Fruit fly (Drosophila melanogaster) whole organism, embryonic: ENCODE results near the gene CG34008.

Experiments
- Antp ChIP-seq: fragments of 200-800 bp; sonication (Bioruptor generic); optimal IDR thresholded peaks from 3 replicates; lab custom pipeline; 2016; ENCODE audit warnings: missing biosample characterization, missing genetic modification characterization
- B-H2 ChIP-seq: fragments of 200-800 bp; sonication (Bioruptor generic); optimal IDR thresholded peaks from 2 replicates; lab custom pipeline; 2018; ENCODE audit warnings: missing biosample characterization, mild to moderate bottlenecking, missing genetic modification characterization
- CG10654 ChIP-seq: fragments of 200-800 bp; sonication (Bioruptor generic); optimal IDR thresholded peaks from 2 replicates; lab custom pipeline; 2016; ENCODE audit warnings: missing biosample characterization, missing genetic modification characterization
- CG12071 ChIP-seq: fragments of 200-800 bp; sonication (Bioruptor generic); optimal IDR thresholded peaks from 3 replicates; lab custom pipeline; 2018; ENCODE audit warnings: missing biosample characterization, mild to moderate bottlenecking, missing genetic modification characterization
- CG12299 ChIP-seq: fragments of 200-800 bp; sonication (Bioruptor generic); optimal IDR thresholded peaks from 2 replicates; lab custom pipeline; 2018; ENCODE audit warnings: missing biosample characterization, mild to moderate bottlenecking, missing genetic modification characterization
- CG12769 ChIP-seq: fragments of 200-800 bp; sonication (Bioruptor generic); optimal IDR thresholded peaks from 2 replicates; lab custom pipeline; 2019; ENCODE audit warnings: missing biosample characterization, mild to moderate bottlenecking, missing genetic modification characterization, moderate library complexity
- CG14860 ChIP-seq: fragments of 200-800 bp; sonication (Bioruptor generic); IDR thresholded peaks from 3 replicates; pipeline ENCODE4 v1.3.6; 2022; ENCODE audit warnings: missing biosample characterization, missing genetic modification characterization; ENCODE audit not compliant: partially characterized antibody
- CG15269 ChIP-seq: fragments of 200-800 bp; sonication (Bioruptor generic); optimal IDR thresholded peaks from 2 replicates; lab custom pipeline; 2018; ENCODE audit warnings: missing biosample characterization, mild to moderate bottlenecking, missing genetic modification characterization, moderate library complexity
- CG15601 ChIP-seq: fragments of 200-800 bp; sonication (Bioruptor generic); optimal IDR thresholded peaks from 3 replicates; lab custom pipeline; 2019; ENCODE audit warnings: missing biosample characterization, mild to moderate bottlenecking, missing genetic modification characterization, moderate library complexity
- CG1647 ChIP-seq: fragments of 200-800 bp; sonication (Bioruptor generic); optimal IDR thresholded peaks from 3 replicates; lab custom pipeline; 2016; ENCODE audit warnings: missing biosample characterization, missing genetic modification characterization
- CG17359 ChIP-seq: fragments of 200-800 bp; sonication (Bioruptor generic); optimal IDR thresholded peaks from 3 replicates; lab custom pipeline; 2018; ENCODE audit warnings: missing biosample characterization, mild to moderate bottlenecking, missing genetic modification characterization, moderate library complexity
- CG18262 ChIP-seq: fragments of 200-800 bp; optimal IDR thresholded peaks from 3 replicates; lab custom pipeline; 2019; ENCODE audit warnings: missing biosample characterization, mild to moderate bottlenecking, missing genetic modification characterization, moderate library complexity
- CG18764 ChIP-seq: fragments of 200-800 bp; sonication (Bioruptor generic); optimal IDR thresholded peaks from 3 replicates; lab custom pipeline; 2016; ENCODE audit warnings: missing biosample characterization, missing genetic modification characterization
- CG43689 ChIP-seq: fragments of 200-800 bp; sonication (Bioruptor generic); IDR thresholded peaks from 2 replicates; pipeline ENCODE4 v1.3.6; 2022; ENCODE audit warnings: missing biosample characterization, missing genetic modification characterization
- CG4854 ChIP-seq: fragments of 200-800 bp; sonication (Bioruptor generic); optimal IDR thresholded peaks from 2 replicates; lab custom pipeline; 2016; ENCODE audit warnings: missing biosample characterization, missing genetic modification characterization, inconsistent platforms
- CG5953 ChIP-seq: fragments of 200-800 bp; sonication (Bioruptor generic); IDR thresholded peaks from 2 replicates; pipeline ENCODE4 v1.3.6; 2022; ENCODE audit warnings: missing biosample characterization, missing genetic modification characterization
- CG6765 ChIP-seq: fragments of 200-800 bp; sonication (Bioruptor generic); optimal IDR thresholded peaks from 3 replicates; lab custom pipeline; 2017; ENCODE audit warnings: missing biosample characterization, mild to moderate bottlenecking, missing genetic modification characterization
- CG8281 ChIP-seq: fragments of 200-800 bp; sonication (Bioruptor generic); optimal IDR thresholded peaks from 2 replicates; lab custom pipeline; 2018; ENCODE audit warnings: missing biosample characterization, mild to moderate bottlenecking, missing genetic modification characterization, moderate library complexity
- CG8290 ChIP-seq, 3 experiments: fragments of 200-800 bp; sonication (Bioruptor generic); optimal IDR thresholded peaks; 2 replicates each; lab custom pipeline; 2016 to 2019; ENCODE audit warnings: missing biosample characterization in 3 of 3, missing genetic modification characterization in 3 of 3, mild to moderate bottlenecking in 2 of 3, moderate library complexity in 1 of 3
- CG9817 ChIP-seq: fragments of 200-800 bp; sonication (Bioruptor generic); optimal IDR thresholded peaks from 2 replicates; lab custom pipeline; 2018; ENCODE audit warnings: missing biosample characterization, mild to moderate bottlenecking, missing genetic modification characterization, moderate library complexity
- CTCF ChIP-seq: fragments of 200-800 bp; sonication (Bioruptor generic); optimal IDR thresholded peaks from 2 replicates; lab custom pipeline; 2017; ENCODE audit warnings: missing biosample characterization, mild to moderate bottlenecking, missing genetic modification characterization, moderate library complexity
- Ets97D ChIP-seq: fragments of 200-800 bp; sonication (Bioruptor generic); optimal IDR thresholded peaks from 3 replicates; lab custom pipeline; 2016; ENCODE audit warnings: missing biosample characterization, missing genetic modification characterization
- Hsf ChIP-seq: fragments of 200-800 bp; sonication (Bioruptor generic); optimal IDR thresholded peaks from 3 replicates; lab custom pipeline; 2016; ENCODE audit warnings: missing biosample characterization, missing genetic modification characterization
- MESR4 ChIP-seq: fragments of 200-800 bp; sonication (Bioruptor generic); optimal IDR thresholded peaks from 2 replicates; lab custom pipeline; 2018; ENCODE audit warnings: missing biosample characterization, mild to moderate bottlenecking, missing genetic modification characterization, moderate library complexity
- Sry-δ ChIP-seq: fragments of 200-800 bp; sonication (Bioruptor generic); optimal IDR thresholded peaks from 2 replicates; lab custom pipeline; 2016; ENCODE audit warnings: missing biosample characterization, missing genetic modification characterization
- Ssrp ChIP-seq: fragments of 200-800 bp; sonication (Bioruptor generic); optimal IDR thresholded peaks from 2 replicates; lab custom pipeline; 2018; ENCODE audit warnings: missing biosample characterization, mild to moderate bottlenecking, missing genetic modification characterization, moderate library complexity
- Stat92E ChIP-seq, 3 experiments: fragments of >200 bp in 2 of 3; fragments of 200-800 bp in 1 of 3; sonication (Bioruptor generic) in 1 of 3; optimal IDR thresholded peaks; 2 replicates each; lab custom pipeline; 2017 to 2019; ENCODE audit warnings: missing biosample characterization in 3 of 3, missing genetic modification characterization in 3 of 3, mild to moderate bottlenecking in 1 of 3, moderate library complexity in 1 of 3
- Tbp ChIP-seq: fragments of >200 bp; optimal IDR thresholded peaks from 2 replicates; lab custom pipeline; 2018; ENCODE audit warnings: missing biosample characterization, missing genetic modification characterization
- ase ChIP-seq: fragments of 200-800 bp; sonication (Bioruptor generic); IDR thresholded peaks from 3 replicates; pipeline ENCODE4 v1.3.6; 2022; ENCODE audit warnings: missing biosample characterization, missing genetic modification characterization
- da ChIP-seq: fragments of 200-800 bp; sonication (Bioruptor generic); optimal IDR thresholded peaks from 2 replicates; lab custom pipeline; 2016; ENCODE audit warnings: missing biosample characterization, missing genetic modification characterization
- dpn ChIP-seq, 2 experiments: fragments of 200-800 bp; sonication (Bioruptor generic); optimal IDR thresholded peaks; 3 replicates each; lab custom pipeline; 2016; ENCODE audit warnings: missing biosample characterization in 2 of 2, missing genetic modification characterization in 2 of 2
- esg ChIP-seq: fragments of 200-800 bp; sonication (Bioruptor generic); conservative IDR thresholded peaks from 2 replicates; pipeline ENCODE4 v1.3.6; 2022; ENCODE audit warnings: missing biosample characterization, missing genetic modification characterization
- eve ChIP-seq, 2 experiments: fragments of >200 bp; optimal IDR thresholded peaks; 2 replicates each; lab custom pipeline; 2017; ENCODE audit warnings: missing biosample characterization in 2 of 2, missing genetic modification characterization in 2 of 2
- grau ChIP-seq: fragments of 200-800 bp; optimal IDR thresholded peaks from 3 replicates; lab custom pipeline; 2019; ENCODE audit warnings: missing biosample characterization, mild to moderate bottlenecking, missing genetic modification characterization, moderate library complexity
- kni ChIP-seq: fragments of 200-800 bp; sonication (Bioruptor generic); optimal IDR thresholded peaks from 3 replicates; lab custom pipeline; 2017; ENCODE audit warnings: mild to moderate bottlenecking, missing biosample characterization, missing genetic modification reagents, missing genetic modification characterization
- lilli ChIP-seq: fragments of 200-800 bp; sonication (Bioruptor generic); optimal IDR thresholded peaks from 3 replicates; lab custom pipeline; 2016; ENCODE audit warnings: missing biosample characterization, missing genetic modification characterization
- mam ChIP-seq: fragments of 200-800 bp; sonication (Bioruptor generic); optimal IDR thresholded peaks from 3 replicates; lab custom pipeline; 2016; ENCODE audit warnings: missing biosample characterization, missing genetic modification characterization
- mirr ChIP-seq: fragments of 200-800 bp; sonication (Bioruptor generic); optimal IDR thresholded peaks from 3 replicates; lab custom pipeline; 2018; ENCODE audit warnings: missing biosample characterization, mild to moderate bottlenecking, missing genetic modification characterization
- pb ChIP-seq: fragments of 200-800 bp; sonication (Bioruptor generic); optimal IDR thresholded peaks from 3 replicates; lab custom pipeline; 2016; ENCODE audit warnings: missing biosample characterization, missing genetic modification characterization
- ro ChIP-seq: fragments of 200-800 bp; sonication (Bioruptor generic); IDR thresholded peaks from 2 replicates; pipeline ENCODE4 v1.3.6; 2022; ENCODE audit warnings: missing biosample characterization, missing genetic modification characterization
- sc ChIP-seq, 3 experiments: fragments of >200 bp in 2 of 3; fragments of 200-800 bp in 1 of 3; sonication (Bioruptor generic) in 1 of 3; optimal IDR thresholded peaks; 2 replicates in 2 of 3; 3 replicates in 1 of 3; lab custom pipeline; 2017; ENCODE audit warnings: mild to moderate bottlenecking in 1 of 3, missing biosample characterization in 1 of 3, missing genetic modification characterization in 1 of 3, missing genetic modification reagents in 1 of 3
- sens ChIP-seq: fragments of 200-800 bp; sonication (Bioruptor generic); peaks from one replicate; lab custom pipeline; 2016; ENCODE audit warnings: missing biosample characterization, missing genetic modification characterization
- slbo ChIP-seq: fragments of 200-800 bp; sonication (Bioruptor generic); IDR thresholded peaks from 2 replicates; pipeline ENCODE4 v1.3.6; 2022; ENCODE audit warnings: missing biosample characterization, missing genetic modification characterization
- sna ChIP-seq: fragments of 200-800 bp; sonication (Bioruptor generic); IDR thresholded peaks from 2 replicates; pipeline ENCODE4 v1.3.6; 2022; ENCODE audit warnings: missing biosample characterization, missing genetic modification characterization; ENCODE audit not compliant: partially characterized antibody
- sob ChIP-seq: fragments of 200-800 bp; sonication (Bioruptor generic); IDR thresholded peaks from 2 replicates; pipeline ENCODE4 v1.3.6; 2022; ENCODE audit warnings: missing biosample characterization, missing genetic modification characterization
- trem ChIP-seq: fragments of 200-800 bp; optimal IDR thresholded peaks from 3 replicates; lab custom pipeline; 2019; ENCODE audit warnings: missing biosample characterization, mild to moderate bottlenecking, missing genetic modification characterization, moderate library complexity
- tx ChIP-seq: fragments of 200-800 bp; sonication (Bioruptor generic); optimal IDR thresholded peaks from 2 replicates; lab custom pipeline; 2016; ENCODE audit warnings: missing biosample characterization, missing genetic modification characterization
- unpg ChIP-seq: fragments of 200-800 bp; sonication (Bioruptor generic); optimal IDR thresholded peaks from 3 replicates; lab custom pipeline; 2018; ENCODE audit warnings: missing biosample characterization, mild to moderate bottlenecking, missing genetic modification characterization, moderate library complexity
- wor ChIP-seq: fragments of 200-800 bp; sonication (Bioruptor generic); IDR thresholded peaks from 2 replicates; pipeline ENCODE4 v1.3.6; 2022; ENCODE audit warnings: missing biosample characterization, missing genetic modification characterization

CG34008 gene

DNA sequence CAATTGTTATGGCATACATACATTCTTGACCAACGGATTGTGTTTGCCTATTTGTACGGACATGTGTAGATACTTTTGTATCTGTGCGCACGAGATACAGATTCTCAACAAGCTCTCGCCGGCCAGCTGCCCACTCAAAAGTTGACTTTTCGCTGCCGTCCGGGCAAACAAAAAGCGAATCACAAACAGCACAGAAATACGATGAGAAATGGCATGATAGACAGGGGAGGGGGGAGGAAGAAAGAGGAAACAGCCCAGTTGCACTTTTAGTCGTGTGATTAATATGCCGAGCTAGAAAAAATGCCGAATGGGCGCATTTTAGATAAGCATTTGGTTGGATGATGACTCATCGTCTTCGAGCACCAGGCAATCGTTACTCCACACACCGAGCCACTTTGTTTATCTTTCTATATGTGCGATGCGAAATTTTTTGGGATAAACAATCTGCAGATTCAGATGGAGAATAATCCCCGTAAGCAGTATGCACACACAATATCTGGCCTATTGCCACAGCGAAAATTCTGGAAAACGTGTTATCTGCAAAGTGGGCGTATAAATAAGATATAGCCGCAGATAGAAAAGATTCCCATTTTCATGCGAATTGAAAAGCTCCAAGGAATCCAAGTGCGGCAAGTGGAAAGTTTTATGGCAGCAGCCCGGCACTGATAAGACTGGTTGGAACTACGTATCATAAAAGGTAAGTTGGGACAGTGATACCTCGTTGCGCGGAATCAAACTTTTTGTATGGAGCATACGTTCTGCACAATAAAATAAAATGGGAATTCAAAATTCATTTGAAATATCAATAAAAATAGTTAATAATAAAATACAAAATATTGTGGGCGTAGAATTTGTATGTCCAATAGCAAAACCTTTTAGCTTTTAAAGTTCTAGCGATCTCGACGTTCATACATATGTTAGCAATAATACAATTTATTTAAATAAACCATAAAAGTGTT lies 34.4 kb downstream of the CG34008 start (continued):
- TF ChIP-seq CG4854 (GFP tag; lab: Kevin White, UChicago) (no peak), CG8281 (tag; lab: Kevin White, UChicago) (no peak), CG12071 (GFP tag; lab: Kevin White, UChicago) (no peak), Ssrp (tag; lab: Kevin White, UChicago) (no peak), sc (optimal IDR thresholded peaks at IDR 0.05; lab: Kevin White, UChicago) (no peak), sc (GFP tag; optimal IDR thresholded peaks at IDR 0.05; lab: Kevin White, UChicago) (no peak), sna (GFP tag; lab: Robert Waterston, UW) (no peak), CG9817 (no peak), da (GFP tag; lab: Kevin White, UChicago) (no peak), CG14860 (GFP tag; lab: Robert Waterston, UW) (no peak), Hsf (GFP tag; lab: Kevin White, UChicago) (no peak), Ets97D (GFP tag; lab: Kevin White, UChicago) (no peak), Tbp (GFP tag; lab: Kevin White, UChicago) (no peak), CG15601 (no peak), tx (GFP tag; lab: Kevin White, UChicago) (no peak), CG12769 (tag; lab: Kevin White, UChicago) (peak; percentile 38), CG10654 (no peak), CG6765 (GFP tag; lab: Kevin White, UChicago) (no peak), mirr (GFP tag; lab: Kevin White, UChicago) (no peak), mam (GFP tag; lab: Kevin White, UChicago) (no peak), pb (no peak), trem (no peak), Stat92E (GFP tag; optimal IDR thresholded peaks at IDR 0.05; lab: Kevin White, UChicago) (no peak), dpn (GFP tag; optimal IDR thresholded peaks at IDR 0.05; lab: Kevin White, UChicago) (no peak), CG43689 (GFP tag; lab: Robert Waterston, UW) (no peak), CTCF (GFP tag; lab: Kevin White, UChicago) (no peak), eve (GFP tag; optimal IDR thresholded peaks at IDR 0.05; lab: Kevin White, UChicago) (peak in 1 of 2 experiments; percentile 27), sens (peak; percentile 44), slbo (no peak), MESR4 (no peak), lilli (peak; percentile 17), Sry-δ (GFP tag; lab: Kevin White, UChicago) (no peak), CG18764 (GFP tag; lab: Kevin White, UChicago) (no peak), CG15269 (tag; lab: Kevin White, UChicago) (no peak), ase (GFP tag; lab: Robert Waterston, UW) (no peak), CG8290 (GFP tag; optimal IDR thresholded peaks at IDR 0.05; lab: Kevin White, UChicago) (no peak), CG8290 (tag; optimal IDR thresholded peaks at IDR 0.05; lab: Kevin White, UChicago) (no peak), kni (GFP tag; lab: Kevin White, UChicago) (no peak), grau (tag; lab: Kevin White, UChicago) (peak; percentile 82), unpg (GFP tag; lab: Kevin White, UChicago) (no peak), CG12299 (tag; lab: Kevin White, UChicago) (no peak), CG1647 (no peak), CG5953 (GFP tag; lab: Robert Waterston, UW) (no peak), wor (GFP tag; lab: Robert Waterston, UW) (no peak), B-H2 (no peak), ro (no peak), Antp (GFP tag; lab: Kevin White, UChicago) (no peak), sob (GFP tag; lab: Robert Waterston, UW) (0 out of 2 replicates have a peak, but pooled peaks have one; percentile 7), esg (GFP tag; lab: Robert Waterston, UW) (no peak), CG18262 (tag; lab: Kevin White, UChicago) (no peak), CG17359 (tag; lab: Kevin White, UChicago) (no peak)
